Worm (Caenorhabditis elegans): ENCODE results near the gene srsx-35.

DNA sequence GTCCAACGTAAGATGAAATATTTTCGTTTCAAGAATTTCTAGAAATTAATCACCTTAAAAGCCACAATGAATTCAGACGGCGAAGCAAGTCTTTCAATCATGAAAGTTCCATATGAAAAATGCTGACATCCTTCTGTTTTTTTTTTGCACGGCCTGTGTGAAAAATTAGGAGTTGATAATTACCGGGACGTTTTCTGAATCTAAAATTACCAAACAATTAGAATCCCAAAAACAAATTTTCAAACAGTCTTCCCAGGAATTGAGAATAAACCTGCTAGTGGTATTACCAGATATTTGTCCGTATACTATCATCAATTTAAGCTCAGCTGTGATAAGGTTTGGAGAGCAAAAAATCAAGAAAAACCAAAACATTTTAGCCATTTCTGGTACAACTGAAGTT, 42.9 kb upstream of the srsx-35 start, which contains the start of gene Y44A6B.3:
- TF ChIP-seq mdl-1 (tag; optimal IDR thresholded peaks at IDR 0.05) (no peak), fos-1 (tag; optimal IDR thresholded peaks at IDR 0.05) (no peak), unc-39 (tag; optimal IDR thresholded peaks at IDR 0.05) (no peak), jun-1 (tag; optimal IDR thresholded peaks at IDR 0.05) (no peak), nhr-28 (tag; optimal IDR thresholded peaks at IDR 0.05) (no peak), aly-2 (tag; optimal IDR thresholded peaks at IDR 0.05) (no peak), elt-3 (tag; optimal IDR thresholded peaks at IDR 0.05) (no peak), nhr-12 (tag; optimal IDR thresholded peaks at IDR 0.05) (no peak), ama-1 (optimal IDR thresholded peaks at IDR 0.05) (no peak), nhr-77 (tag; optimal IDR thresholded peaks at IDR 0.05) (no peak), nhr-11 (tag; optimal IDR thresholded peaks at IDR 0.05) (no peak), nhr-23 (tag; optimal IDR thresholded peaks at IDR 0.05) (no peak)

All from whole organism, L3 larva.